Worm (Caenorhabditis elegans) whole organism, young adult: ENCODE measurements around the gene W07G4.7.

Source experiments
- B0261.1 ChIP-seq: sonication (generic microtip); optimal IDR thresholded peaks from 2 replicates; lab custom pipeline; 2016; ENCODE audit warnings: mild to moderate bottlenecking, missing genetic modification characterization, moderate library complexity, missing compliant biosample characterization
- C06A6.2 ChIP-seq: fragments of 200-800 bp; sonication (Bioruptor generic); conservative IDR thresholded peaks from 2 replicates; pipeline ENCODE4 v1.3.6; 2022; ENCODE audit warnings: missing genetic modification characterization, missing compliant biosample characterization
- C17E4.6 ChIP-seq: fragments of 200-800 bp; sonication (Bioruptor generic); IDR thresholded peaks from 2 replicates; pipeline ENCODE4 v1.3.6; 2022; ENCODE audit warnings: missing genetic modification reagents, missing genetic modification characterization, missing compliant biosample characterization
- D2030.7 ChIP-seq: fragments of 200-800 bp; sonication (Bioruptor generic); IDR thresholded peaks from 2 replicates; pipeline ENCODE4 v1.3.6; 2022; ENCODE audit warnings: missing genetic modification reagents, missing genetic modification characterization, missing compliant biosample characterization
- F23B12.7 ChIP-seq: sonication (generic microtip); optimal IDR thresholded peaks from 2 replicates; lab custom pipeline; 2017; ENCODE audit warnings: missing genetic modification characterization, mild to moderate bottlenecking, missing compliant biosample characterization, antibody characterized with exemption, moderate library complexity; ENCODE audit not compliant: insufficient read depth
- K12H6.12 ChIP-seq: fragments of 200-800 bp; sonication (Bioruptor generic); optimal IDR thresholded peaks from 2 replicates; lab custom pipeline; 2018; ENCODE audit warnings: mild to moderate bottlenecking, missing genetic modification characterization, missing compliant biosample characterization
- T07F8.4 ChIP-seq: sonication (generic microtip); optimal IDR thresholded peaks from 2 replicates; lab custom pipeline; 2016; ENCODE audit warnings: mild to moderate bottlenecking, missing genetic modification characterization, moderate library complexity, missing compliant biosample characterization
- Y53G8AR.9 ChIP-seq: fragments of 200-800 bp; sonication (Bioruptor generic); conservative IDR thresholded peaks from 2 replicates; pipeline ENCODE4 v1.3.6; 2022; ENCODE audit warnings: missing genetic modification reagents, missing genetic modification characterization, missing compliant biosample characterization
- Y56A3A.18 ChIP-seq: fragments of 200-800 bp; sonication (Bioruptor generic); IDR thresholded peaks from 2 replicates; pipeline ENCODE4 v1.3.6; 2022; ENCODE audit warnings: missing genetic modification reagents, missing genetic modification characterization, missing compliant biosample characterization
- attf-5 ChIP-seq: fragments of 200-800 bp; sonication (Bioruptor generic); optimal IDR thresholded peaks from 2 replicates; lab custom pipeline; 2018; ENCODE audit warnings: mild to moderate bottlenecking, missing genetic modification characterization, missing compliant biosample characterization
- cebp-1 ChIP-seq, 2 experiments: fragments of 200-800 bp in 1 of 2; sonication (Bioruptor generic) in 1 of 2; sonication (generic microtip) in 1 of 2; IDR thresholded peaks in 1 of 2; optimal IDR thresholded peaks in 1 of 2; 2 replicates each; pipeline versions ENCODE4 v1.3.6 to Lab custom; 2017 to 2022; ENCODE audit warnings: missing compliant biosample characterization in 2 of 2, missing genetic modification characterization in 2 of 2, mild to moderate bottlenecking in 1 of 2, missing genetic modification reagents in 1 of 2, moderate library complexity in 1 of 2
- cebp-2 ChIP-seq: fragments of 200-800 bp; sonication (Bioruptor generic); IDR thresholded peaks from 2 replicates; pipeline ENCODE4 v1.3.6; 2022; ENCODE audit warnings: missing genetic modification characterization, missing compliant biosample characterization
- ceh-100 ChIP-seq: fragments of 200-800 bp; sonication (Bioruptor generic); IDR thresholded peaks from 2 replicates; pipeline ENCODE4 v1.3.6; 2022; ENCODE audit warnings: missing genetic modification reagents, missing genetic modification characterization, missing compliant biosample characterization
- ceh-91 ChIP-seq: fragments of 200-800 bp; sonication (Bioruptor generic); IDR thresholded peaks from 2 replicates; pipeline ENCODE4 v1.3.6; 2022; ENCODE audit warnings: missing genetic modification reagents, missing genetic modification characterization, missing compliant biosample characterization
- egl-44 ChIP-seq: fragments of 200-800 bp; sonication (Bioruptor generic); IDR thresholded peaks from 2 replicates; pipeline ENCODE4 v1.3.6; 2022; ENCODE audit warnings: missing genetic modification reagents, missing genetic modification characterization, missing compliant biosample characterization
- ets-4 ChIP-seq: fragments of 200-800 bp; sonication (Bioruptor generic); optimal IDR thresholded peaks from 2 replicates; lab custom pipeline; 2018; ENCODE audit warnings: mild to moderate bottlenecking, missing genetic modification characterization, missing compliant biosample characterization
- gei-17 ChIP-seq: fragments of 200-800 bp; sonication (Bioruptor generic); optimal IDR thresholded peaks from 2 replicates; lab custom pipeline; 2018; ENCODE audit warnings: mild to moderate bottlenecking, missing genetic modification characterization, missing compliant biosample characterization
- lin-40 ChIP-seq: sonication (generic microtip); optimal IDR thresholded peaks from 2 replicates; lab custom pipeline; 2016; ENCODE audit warnings: missing genetic modification characterization, mild to moderate bottlenecking, missing compliant biosample characterization, missing genotype, missing genetic modification reagents
- madf-8 ChIP-seq: fragments of 200-800 bp; sonication (Bioruptor generic); conservative IDR thresholded peaks from 2 replicates; pipeline ENCODE4 v1.3.6; 2022; ENCODE audit warnings: missing genetic modification reagents, missing genetic modification characterization, missing compliant biosample characterization
- mxl-1 ChIP-seq: sonication (generic microtip); optimal IDR thresholded peaks from 2 replicates; lab custom pipeline; 2016; ENCODE audit warnings: missing genetic modification characterization, missing compliant biosample characterization
- nfya-2 ChIP-seq: fragments of 200-800 bp; sonication (Bioruptor generic); IDR thresholded peaks from 2 replicates; pipeline ENCODE4 v1.3.6; 2022; ENCODE audit warnings: missing genetic modification reagents, missing genetic modification characterization, missing compliant biosample characterization
- nfyb-1 ChIP-seq: fragments of 200-800 bp; sonication (Bioruptor generic); IDR thresholded peaks from 2 replicates; pipeline ENCODE4 v1.3.6; 2022; ENCODE audit warnings: missing genetic modification reagents, missing genetic modification characterization, missing compliant biosample characterization
- nhr-27 ChIP-seq: fragments of 200-800 bp; sonication (Bioruptor generic); optimal IDR thresholded peaks from 2 replicates; lab custom pipeline; 2018; ENCODE audit warnings: mild to moderate bottlenecking, missing genetic modification characterization, moderate library complexity, missing compliant biosample characterization
- pha-4 ChIP-seq: fragments of 150-350 bp; sonication (generic microtip); optimal IDR thresholded peaks from 2 replicates; lab custom pipeline; 2014; ENCODE audit warnings: missing biosample characterization, missing genetic modification reagents, missing genetic modification characterization
- rec-8 ChIP-seq, 2 experiments: sonication (generic microtip); optimal IDR thresholded peaks; 2 replicates each; lab custom pipeline; 2016; ENCODE audit warnings: mild to moderate bottlenecking in 2 of 2, missing genetic modification characterization in 2 of 2, missing genetic modification reagents in 2 of 2, missing genotype in 2 of 2, missing biosample characterization in 1 of 2, missing compliant biosample characterization in 1 of 2, moderate library complexity in 1 of 2
- sdz-38 ChIP-seq: sonication (generic microtip); optimal IDR thresholded peaks from 2 replicates; lab custom pipeline; 2016; ENCODE audit warnings: missing genotype, missing genetic modification characterization, missing compliant biosample characterization
- snpc-1.1 ChIP-seq: sonication (generic microtip); optimal IDR thresholded peaks from 2 replicates; lab custom pipeline; 2017; ENCODE audit warnings: missing genetic modification characterization, mild to moderate bottlenecking, missing compliant biosample characterization, antibody characterized with exemption, moderate library complexity, missing genotype, missing genetic modification reagents; ENCODE audit not compliant: insufficient read depth
- snpc-3.4 ChIP-seq: sonication (generic microtip); optimal IDR thresholded peaks from 2 replicates; lab custom pipeline; 2017; ENCODE audit warnings: missing genetic modification characterization, mild to moderate bottlenecking, missing compliant biosample characterization, antibody characterized with exemption, moderate library complexity, missing genotype, missing genetic modification reagents
- snpc-4 ChIP-seq, 5 experiments: fragments of 150-350 bp in 1 of 5; sonication (generic microtip) in 4 of 5; optimal IDR thresholded peaks; 2 replicates each; lab custom pipeline; 2014 to 2018; ENCODE audit warnings: missing genetic modification characterization in 5 of 5, missing biosample characterization in 3 of 5, antibody characterized with exemption in 2 of 5, mild to moderate bottlenecking in 2 of 5, missing compliant biosample characterization in 2 of 5, missing genotype in 2 of 5, moderate library complexity in 2 of 5, missing genetic modification reagents in 1 of 5
- somi-1 ChIP-seq: fragments of 200-800 bp; sonication (Bioruptor generic); optimal IDR thresholded peaks from 2 replicates; lab custom pipeline; 2018; ENCODE audit warnings: mild to moderate bottlenecking, missing genetic modification characterization, missing compliant biosample characterization
- tbp1 ChIP-seq: fragments of 200-800 bp; sonication (Bioruptor generic); optimal IDR thresholded peaks from 2 replicates; lab custom pipeline; 2018; ENCODE audit warnings: mild to moderate bottlenecking, missing genetic modification characterization, missing compliant biosample characterization
- unc-130 ChIP-seq: sonication (generic microtip); optimal IDR thresholded peaks from 2 replicates; lab custom pipeline; 2016; ENCODE audit warnings: missing genetic modification reagents, missing genetic modification characterization, missing compliant biosample characterization
- ztf-25 ChIP-seq: fragments of 200-800 bp; sonication (Bioruptor generic); IDR thresholded peaks from 2 replicates; pipeline ENCODE4 v1.3.6; 2022; ENCODE audit warnings: missing genetic modification reagents, missing genetic modification characterization, missing compliant biosample characterization
- ztf-26 ChIP-seq: sonication (generic microtip); optimal IDR thresholded peaks from 2 replicates; lab custom pipeline; 2017; ENCODE audit warnings: missing genetic modification characterization, missing compliant biosample characterization
- ztf-6 ChIP-seq: fragments of 200-800 bp; sonication (Bioruptor generic); IDR thresholded peaks from 2 replicates; pipeline ENCODE4 v1.3.6; 2022; ENCODE audit warnings: missing genetic modification reagents, missing genetic modification characterization, missing compliant biosample characterization

The W07G4.7 gene

DNA sequence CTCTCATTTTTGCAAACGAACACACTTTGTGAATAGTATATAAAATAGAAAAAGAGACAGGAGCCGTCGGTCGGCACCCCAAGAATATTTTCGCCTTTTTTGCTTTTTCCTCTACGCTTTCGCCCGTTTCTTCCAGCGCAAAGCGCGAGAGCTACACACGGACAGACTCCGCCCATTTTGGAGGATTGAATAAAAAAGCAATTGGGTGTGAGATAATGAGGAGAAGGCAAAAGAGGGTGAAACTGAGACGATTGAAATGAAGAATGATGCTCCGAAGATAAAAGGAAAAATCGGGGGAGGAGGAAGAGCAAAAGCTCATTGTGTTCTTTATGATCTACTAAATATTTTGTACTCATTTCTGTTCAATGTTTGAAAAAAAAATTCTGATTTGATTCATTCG, 36.5 kb upstream of the W07G4.7 start, which contains the start of gene C34B4.3:
C34B4.3 (minus strand) TSS at position 101 of the 400 bp plus-strand sequence.
- TF ChIP-seq madf-8: no peak
- TF ChIP-seq nhr-27 (tag; lab: Kevin White, UChicago): no peak
- TF ChIP-seq mxl-1 (tag; lab: Kevin White, UChicago): no peak
- no peak for TF ChIP-seq unc-130 (GFP tag; lab: Kevin White, UChicago)
- no peak for TF ChIP-seq F23B12.7
- TF ChIP-seq K12H6.12 (tag; lab: Kevin White, UChicago): no peak
- no peak for TF ChIP-seq ztf-25 (GFP tag; lab: Robert Waterston, UW)
- no peak for TF ChIP-seq ztf-6 (GFP tag; lab: Robert Waterston, UW)
- TF ChIP-seq attf-5 (GFP tag; lab: Kevin White, UChicago): no peak
- TF ChIP-seq Y56A3A.18 (GFP tag; lab: Robert Waterston, UW): no peak
- no peak for TF ChIP-seq ztf-26
- TF ChIP-seq D2030.7 (GFP tag; lab: Robert Waterston, UW): no peak
- no peak for TF ChIP-seq snpc-3.4 (tag; lab: Kevin White, UChicago)
- TF ChIP-seq ceh-91 (GFP tag; lab: Robert Waterston, UW): no peak
- TF ChIP-seq ceh-100: no peak
- TF ChIP-seq cebp-1 (GFP tag; IDR thresholded peaks at IDR 0.05; lab: Robert Waterston, UW): no peak
- no peak for TF ChIP-seq cebp-1 (tag; optimal IDR thresholded peaks at IDR 0.05; lab: Kevin White, UChicago)
- no peak for TF ChIP-seq rec-8 (tag; optimal IDR thresholded peaks at IDR 0.05; lab: Kevin White, UChicago)
- no peak for TF ChIP-seq egl-44 (GFP tag; lab: Robert Waterston, UW)

DNA sequence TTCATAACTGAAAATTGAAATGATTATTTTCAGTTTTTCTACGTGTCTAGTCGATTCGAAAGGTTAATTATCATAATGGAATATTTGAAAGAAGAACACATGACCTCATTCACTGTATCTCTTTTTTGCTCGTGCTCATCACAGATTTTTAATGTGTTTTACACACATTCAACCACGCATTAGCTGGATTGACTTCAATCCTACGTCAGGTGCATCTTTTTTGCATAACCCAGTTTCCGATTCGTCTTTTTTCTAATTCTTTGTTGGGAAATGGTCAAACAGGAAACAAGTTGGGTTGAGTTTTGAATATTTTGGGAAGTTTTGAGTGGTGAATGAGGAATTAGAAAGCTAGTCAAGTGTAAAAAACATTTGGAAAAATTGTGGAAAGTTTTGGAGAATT, 35.8 kb upstream of the W07G4.7 start:
- TF ChIP-seq Y53G8AR.9 (GFP tag; lab: Robert Waterston, UW) (no peak), ets-4 (GFP tag; lab: Kevin White, UChicago) (no peak), nfyb-1 (no peak), T07F8.4 (tag; lab: Kevin White, UChicago) (no peak), pha-4 (tag; lab: Kevin White, UChicago) (no peak), sdz-38 (no peak), mxl-1 (tag; lab: Kevin White, UChicago) (no peak), nfya-2 (no peak)

DNA sequence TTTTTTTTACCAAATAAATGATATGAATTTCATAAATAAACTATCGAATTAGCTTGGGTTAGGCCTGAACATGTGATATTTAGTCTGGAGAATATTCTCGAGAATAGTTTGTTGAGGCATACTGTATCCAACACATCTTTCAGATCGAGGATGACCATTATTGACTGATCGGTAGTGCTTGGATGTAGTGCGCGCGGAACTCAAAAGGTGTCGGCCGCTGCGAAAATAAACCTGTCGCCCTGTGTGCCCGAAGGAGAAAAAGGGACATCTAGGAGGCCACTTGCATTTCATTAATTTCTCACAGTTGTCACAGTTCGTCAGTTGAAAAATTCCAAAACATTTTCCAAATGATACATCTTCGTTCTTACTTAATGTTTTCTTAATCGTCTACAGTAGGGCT, 29.7 kb upstream of the W07G4.7 start:
- no peak for TF ChIP-seq B0261.1 (tag; lab: Kevin White, UChicago)
- TF ChIP-seq lin-40 (tag; lab: Kevin White, UChicago): no peak
- TF ChIP-seq cebp-2 (GFP tag; lab: Robert Waterston, UW): 0 out of 2 replicates have a peak, but pooled peaks have one; percentile 44
- no peak for TF ChIP-seq C06A6.2 (GFP tag; lab: Robert Waterston, UW)
- TF ChIP-seq snpc-3.4 (tag; lab: Kevin White, UChicago): peak; percentile 17
- TF ChIP-seq snpc-1.1 (tag; lab: Kevin White, UChicago): peak; percentile 89
- no peak for TF ChIP-seq gei-17 (GFP tag; lab: Kevin White, UChicago)
- peak; percentile 76 for TF ChIP-seq snpc-4 (GFP tag; optimal IDR thresholded peaks at IDR 0.05; lab: Kevin White, UChicago)
- peak in 3 of 4 experiments; percentile 75 to 93 (median 91) for TF ChIP-seq snpc-4 (tag; optimal IDR thresholded peaks at IDR 0.05; lab: Kevin White, UChicago)
- no peak for TF ChIP-seq somi-1 (GFP tag; lab: Kevin White, UChicago)
- peak; percentile 19 for TF ChIP-seq tbp1
- TF ChIP-seq C17E4.6: no peak
- TF ChIP-seq, all 124 proteins: peak for 5
